Fruit fly (Drosophila melanogaster) whole organism, prepupa: ENCODE measurements around the gene Ag5r.

Experiments
- Blimp-1 ChIP-seq: fragments of 200-800 bp; sonication (Bioruptor generic); optimal IDR thresholded peaks from 3 replicates; lab custom pipeline; 2017; ENCODE audit warnings: missing biosample characterization, missing genetic modification characterization, mild to moderate bottlenecking, moderate library complexity, missing genetic modification reagents
- CG10669 ChIP-seq: fragments of 200-800 bp; sonication (Bioruptor generic); optimal IDR thresholded peaks from 3 replicates; lab custom pipeline; 2018; ENCODE audit warnings: missing biosample characterization, mild to moderate bottlenecking, missing genetic modification characterization, moderate library complexity
- CG11294 ChIP-seq: fragments of 200-800 bp; sonication (Bioruptor generic); IDR thresholded peaks from 2 replicates; pipeline ENCODE4 v1.3.6; 2022; ENCODE audit warnings: missing biosample characterization, missing genetic modification characterization
- CG11902 ChIP-seq: fragments of 200-800 bp; sonication (Bioruptor generic); optimal IDR thresholded peaks from 3 replicates; lab custom pipeline; 2016; ENCODE audit warnings: missing biosample characterization, missing genetic modification characterization
- CG15336 ChIP-seq: fragments of 200-800 bp; sonication (Bioruptor generic); IDR thresholded peaks from 2 replicates; pipeline ENCODE4 v1.3.6; 2022; ENCODE audit warnings: missing biosample characterization, missing genetic modification characterization
- CG1621 ChIP-seq: fragments of 200-800 bp; sonication (Bioruptor generic); optimal IDR thresholded peaks from 3 replicates; lab custom pipeline; 2018; ENCODE audit warnings: missing biosample characterization, mild to moderate bottlenecking, missing genetic modification characterization
- CG16779 ChIP-seq: fragments of 200-800 bp; sonication (Bioruptor generic); optimal IDR thresholded peaks from 3 replicates; lab custom pipeline; 2017; ENCODE audit warnings: missing biosample characterization, mild to moderate bottlenecking, missing genetic modification characterization
- CG3032 ChIP-seq: fragments of 200-800 bp; optimal IDR thresholded peaks from 2 replicates; lab custom pipeline; 2019; ENCODE audit warnings: missing biosample characterization, mild to moderate bottlenecking, missing genetic modification characterization, moderate library complexity
- CG31627 ChIP-seq: fragments of 200-800 bp; sonication (Bioruptor generic); optimal IDR thresholded peaks from 3 replicates; lab custom pipeline; 2016; ENCODE audit warnings: missing biosample characterization, missing genetic modification characterization
- CG32006 ChIP-seq: fragments of 200-800 bp; sonication (Bioruptor generic); optimal IDR thresholded peaks from 3 replicates; lab custom pipeline; 2017; ENCODE audit warnings: missing biosample characterization, mild to moderate bottlenecking, missing genetic modification characterization
- CG34406 ChIP-seq: fragments of 200-800 bp; sonication (Bioruptor generic); optimal IDR thresholded peaks from 3 replicates; lab custom pipeline; 2016; ENCODE audit warnings: missing biosample characterization, missing genetic modification characterization
- CG3919 ChIP-seq: fragments of 200-800 bp; sonication (Bioruptor generic); optimal IDR thresholded peaks from 3 replicates; lab custom pipeline; 2016; ENCODE audit warnings: missing biosample characterization, missing genetic modification characterization
- CG4318 ChIP-seq: fragments of 200-800 bp; sonication (Bioruptor generic); optimal IDR thresholded peaks from 3 replicates; lab custom pipeline; 2017; ENCODE audit warnings: missing biosample characterization, mild to moderate bottlenecking, missing genetic modification characterization
- CG6163 ChIP-seq: fragments of 200-800 bp; sonication (Bioruptor generic); IDR thresholded peaks from 3 replicates; pipeline ENCODE4 v1.3.6; 2022; ENCODE audit warnings: missing biosample characterization, missing genetic modification characterization
- CG6276 ChIP-seq: fragments of 200-800 bp; sonication (Bioruptor generic); optimal IDR thresholded peaks from 2 replicates; lab custom pipeline; 2017; ENCODE audit warnings: missing biosample characterization, mild to moderate bottlenecking, missing genetic modification characterization
- CG6808 ChIP-seq: fragments of 200-800 bp; sonication (Bioruptor generic); optimal IDR thresholded peaks from 3 replicates; lab custom pipeline; 2017; ENCODE audit warnings: missing biosample characterization, missing genetic modification characterization, mild to moderate bottlenecking, moderate library complexity, missing genetic modification reagents
- CG6854 ChIP-seq: fragments of 200-800 bp; sonication (Bioruptor generic); optimal IDR thresholded peaks from 2 replicates; lab custom pipeline; 2017; ENCODE audit warnings: missing biosample characterization, mild to moderate bottlenecking, missing genetic modification characterization
- CG8119 ChIP-seq: fragments of 200-800 bp; sonication (Bioruptor generic); IDR thresholded peaks from 3 replicates; pipeline ENCODE4 v1.3.6; 2022; ENCODE audit warnings: missing biosample characterization, missing genetic modification characterization
- CG8319 ChIP-seq: fragments of 200-800 bp; sonication (Bioruptor generic); optimal IDR thresholded peaks from 3 replicates; lab custom pipeline; 2016; ENCODE audit warnings: missing biosample characterization, missing genetic modification characterization
- CG8632 ChIP-seq: fragments of 200-800 bp; sonication (Bioruptor generic); optimal IDR thresholded peaks from 3 replicates; lab custom pipeline; 2016; ENCODE audit warnings: missing biosample characterization, missing genetic modification characterization
- CG9139 ChIP-seq: fragments of 200-800 bp; sonication (Bioruptor generic); optimal IDR thresholded peaks from 3 replicates; lab custom pipeline; 2017; ENCODE audit warnings: missing biosample characterization, mild to moderate bottlenecking, missing genetic modification characterization
- Eip78C ChIP-seq: fragments of 200-800 bp; sonication (Bioruptor generic); peaks from one replicate; lab custom pipeline; 2016; ENCODE audit warnings: missing biosample characterization, missing genetic modification characterization
- Ets21C ChIP-seq: fragments of 200-800 bp; sonication (Bioruptor generic); optimal IDR thresholded peaks from 3 replicates; lab custom pipeline; 2016; ENCODE audit warnings: missing biosample characterization, missing genetic modification characterization
- Ets96B ChIP-seq: fragments of 200-800 bp; optimal IDR thresholded peaks from 2 replicates; lab custom pipeline; 2019; ENCODE audit warnings: missing biosample characterization, mild to moderate bottlenecking, missing genetic modification characterization, moderate library complexity
- Gug ChIP-seq: fragments of 200-800 bp; sonication (Bioruptor generic); IDR thresholded peaks from 2 replicates; pipeline ENCODE4 v1.3.6; 2022; ENCODE audit warnings: missing biosample characterization, missing genetic modification characterization
- Hr38 ChIP-seq: sonication (Bioruptor generic); optimal IDR thresholded peaks from 2 replicates; lab custom pipeline; 2016; ENCODE audit warnings: missing biosample characterization, missing genetic modification characterization
- Hr39 ChIP-seq: fragments of 200-800 bp; sonication (Bioruptor generic); optimal IDR thresholded peaks from 2 replicates; lab custom pipeline; 2016; ENCODE audit warnings: missing biosample characterization, missing genetic modification characterization
- Lpt ChIP-seq: fragments of 200-800 bp; sonication (Bioruptor generic); optimal IDR thresholded peaks from 3 replicates; lab custom pipeline; 2016; ENCODE audit warnings: missing biosample characterization, missing genetic modification characterization
- OdsH ChIP-seq: fragments of 200-800 bp; sonication (Bioruptor generic); optimal IDR thresholded peaks from 3 replicates; lab custom pipeline; 2016; ENCODE audit warnings: missing biosample characterization, missing genetic modification characterization
- Smox ChIP-seq: fragments of 200-800 bp; sonication (Bioruptor generic); optimal IDR thresholded peaks from 3 replicates; lab custom pipeline; 2016; ENCODE audit warnings: missing biosample characterization, missing genetic modification characterization
- Sox102F ChIP-seq: fragments of 200-800 bp; sonication (Bioruptor generic); optimal IDR thresholded peaks from 2 replicates; lab custom pipeline; 2016; ENCODE audit warnings: missing biosample characterization, mild to moderate bottlenecking, missing genetic modification characterization
- Sox14 ChIP-seq: fragments of 200-800 bp; sonication (Bioruptor generic); optimal IDR thresholded peaks from 3 replicates; lab custom pipeline; 2016; ENCODE audit warnings: missing biosample characterization, missing genetic modification characterization
- acj6 ChIP-seq: fragments of 200-800 bp; sonication (Bioruptor generic); optimal IDR thresholded peaks from 3 replicates; lab custom pipeline; 2016; ENCODE audit warnings: missing biosample characterization, missing genetic modification characterization
- cyc ChIP-seq: fragments of 200-800 bp; sonication (Bioruptor generic); optimal IDR thresholded peaks from 3 replicates; lab custom pipeline; 2016; ENCODE audit warnings: missing biosample characterization, missing genetic modification characterization
- fd85E ChIP-seq: fragments of 200-800 bp; sonication (Bioruptor generic); optimal IDR thresholded peaks from 3 replicates; lab custom pipeline; 2016; ENCODE audit warnings: missing biosample characterization, missing genetic modification characterization
- fkh ChIP-seq: fragments of 200-800 bp; sonication (Bioruptor generic); optimal IDR thresholded peaks from 3 replicates; lab custom pipeline; 2017; ENCODE audit warnings: missing biosample characterization, mild to moderate bottlenecking, missing genetic modification characterization, moderate library complexity
- pdm3 ChIP-seq: fragments of 200-800 bp; sonication (Bioruptor generic); optimal IDR thresholded peaks from 3 replicates; lab custom pipeline; 2016; ENCODE audit warnings: missing biosample characterization, missing genetic modification characterization
- salr ChIP-seq, 2 experiments: fragments of 200-800 bp; sonication (Bioruptor generic); optimal IDR thresholded peaks; 3 replicates each; lab custom pipeline; 2016 to 2018; ENCODE audit warnings: missing biosample characterization in 2 of 2, missing genetic modification characterization in 2 of 2, mild to moderate bottlenecking in 1 of 2
- ss ChIP-seq, 2 experiments: fragments of 200-800 bp; sonication (Bioruptor generic); optimal IDR thresholded peaks; 2 replicates in 1 of 2; 3 replicates in 1 of 2; lab custom pipeline; 2017 to 2018; ENCODE audit warnings: mild to moderate bottlenecking in 2 of 2, missing biosample characterization in 2 of 2, missing genetic modification characterization in 2 of 2, moderate library complexity in 1 of 2
- svp ChIP-seq: fragments of 200-800 bp; sonication (Bioruptor generic); peaks from one replicate; lab custom pipeline; 2016; ENCODE audit warnings: missing biosample characterization, missing genetic modification characterization
- vri ChIP-seq: fragments of 200-800 bp; sonication (Bioruptor generic); optimal IDR thresholded peaks from 3 replicates; lab custom pipeline; 2016; ENCODE audit warnings: missing biosample characterization, mild to moderate bottlenecking, missing genetic modification characterization

Ag5r gene

dm6 chrX:14750448-14750847, 35.9 kb downstream of the Ag5r start (continued):
- TF ChIP-seq Hr38 (GFP tag; lab: Kevin White, UChicago) = no peak
- peak; percentile 45 for TF ChIP-seq vri (GFP tag; lab: Kevin White, UChicago)
- no peak for TF ChIP-seq CG4318
- no peak for TF ChIP-seq CG8119
- no peak for TF ChIP-seq CG6276 (GFP tag; lab: Kevin White, UChicago)
- TF ChIP-seq CG6163 (GFP tag; lab: Robert Waterston, UW) = 0 out of 3 replicates have a peak, but pooled peaks have one; percentile 20
- peak; percentile 80 for TF ChIP-seq Sox102F (GFP tag; lab: Kevin White, UChicago)
- TF ChIP-seq Lpt (GFP tag; lab: Kevin White, UChicago) = no peak
- TF ChIP-seq Ets96B (tag; lab: Kevin White, UChicago) = peak; percentile 39
- peak; percentile 80 for TF ChIP-seq Smox (GFP tag; lab: Kevin White, UChicago)
- no peak for TF ChIP-seq CG6854
- no peak for TF ChIP-seq fd85E (GFP tag; lab: Kevin White, UChicago)
- TF ChIP-seq CG6808 = peak; percentile 36
- no peak for TF ChIP-seq fkh
- TF ChIP-seq cyc (GFP tag; lab: Kevin White, UChicago) = peak; percentile 73
- TF ChIP-seq Sox14 (GFP tag; lab: Kevin White, UChicago) = peak; percentile 50
- no peak for TF ChIP-seq Gug (GFP tag; lab: Robert Waterston, UW)
- peak; percentile 37 for TF ChIP-seq CG34406
- TF ChIP-seq Blimp-1 (GFP tag; lab: Kevin White, UChicago) = no peak
- no peak for TF ChIP-seq CG16779 (tag; lab: Kevin White, UChicago)
- peak; percentile 25 for TF ChIP-seq CG8632
- TF ChIP-seq, all 60 proteins: peak for 39

- no peak for TF ChIP-seq Blimp-1 (GFP tag; lab: Kevin White, UChicago)
- TF ChIP-seq Hr39 (GFP tag; lab: Kevin White, UChicago) = no peak
- 0 out of 2 replicates have a peak, but pooled peaks have one; percentile 14 for TF ChIP-seq CG15336 (GFP tag; lab: Robert Waterston, UW)
- TF ChIP-seq CG9139 = no peak
- TF ChIP-seq CG6163 (GFP tag; lab: Robert Waterston, UW) = peak; percentile 9; the same call in 1 of the 3 replicates
- no peak; the same call in 1 of the 2 replicates for TF ChIP-seq CG11294 (GFP tag; lab: Robert Waterston, UW)
- 0 out of 3 replicates have a peak, but pooled peaks have one; percentile 13 for TF ChIP-seq CG8119
- no peak for TF ChIP-seq Smox (GFP tag; lab: Kevin White, UChicago)
- no peak for TF ChIP-seq Ets21C (GFP tag; lab: Kevin White, UChicago)
- no peak for TF ChIP-seq cyc (GFP tag; lab: Kevin White, UChicago)
- peak; percentile 49 for TF ChIP-seq Eip78C (GFP tag; lab: Kevin White, UChicago)
- TF ChIP-seq Hr38 (GFP tag; lab: Kevin White, UChicago) = no peak
- no peak for TF ChIP-seq CG6808
- no peak for TF ChIP-seq Lpt (GFP tag; lab: Kevin White, UChicago)
- no peak for TF ChIP-seq CG16779 (tag; lab: Kevin White, UChicago)
- TF ChIP-seq Ets96B (tag; lab: Kevin White, UChicago) = no peak
- TF ChIP-seq salr (GFP tag; optimal IDR thresholded peaks at IDR 0.05; lab: Kevin White, UChicago) = peak in 1 of 2 experiments; percentile 10
- no peak for TF ChIP-seq CG6276 (GFP tag; lab: Kevin White, UChicago)
- TF ChIP-seq CG3032 (tag; lab: Kevin White, UChicago) = no peak
- peak; percentile 40 for TF ChIP-seq svp (GFP tag; lab: Kevin White, UChicago)
- peak; percentile 17 for TF ChIP-seq fkh
- TF ChIP-seq CG32006 = peak; percentile 7
- TF ChIP-seq vri (GFP tag; lab: Kevin White, UChicago) = no peak
- no peak for TF ChIP-seq CG8319 (GFP tag; lab: Kevin White, UChicago)
- TF ChIP-seq CG11902 (GFP tag; lab: Kevin White, UChicago) = no peak
- TF ChIP-seq CG31627 (GFP tag; lab: Kevin White, UChicago) = no peak
- peak; percentile 9 for TF ChIP-seq pdm3
- no peak for TF ChIP-seq CG34406
- no peak for TF ChIP-seq acj6 (GFP tag; lab: Kevin White, UChicago)
- no peak for TF ChIP-seq CG4318
- TF ChIP-seq OdsH = no peak
- no peak for TF ChIP-seq CG3919
- peak in 1 of 2 experiments; percentile 1 for TF ChIP-seq ss (GFP tag; optimal IDR thresholded peaks at IDR 0.05; lab: Kevin White, UChicago)
- no peak for TF ChIP-seq CG10669 (GFP tag; lab: Kevin White, UChicago)
- no peak for TF ChIP-seq CG1621
- no peak for TF ChIP-seq CG6854
These were observed 37.1 kb downstream of the Ag5r start, which contains the start of gene NetB for dm6 chrX:14749086-14749874. Gene NetB (minus strand): TSS chrX:14749376.
